In the genomic region with DNA sequence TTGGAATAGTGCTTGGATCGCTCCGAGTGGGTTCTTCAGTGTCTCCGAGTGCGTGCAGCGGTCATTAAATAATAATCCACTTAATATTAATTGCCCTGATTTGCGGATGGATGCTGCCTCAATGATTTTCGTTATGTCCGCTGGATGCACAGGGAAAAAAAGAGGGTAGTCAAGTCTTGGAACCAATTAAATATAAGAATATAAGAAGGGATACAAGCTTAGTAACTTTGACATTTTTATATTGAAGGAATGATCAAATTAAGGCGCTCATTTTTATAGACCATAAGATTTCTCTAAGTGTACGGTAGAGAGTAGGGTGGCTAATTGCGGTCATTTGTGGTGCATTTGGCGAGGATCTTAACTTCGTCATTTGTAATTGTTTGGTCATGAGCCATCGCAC, we compare ENCODE assay signal across 2 fruit fly cellular contexts.
TF ChIP-seq lines count a peak whose summit lies in the region.

No protein-coding gene starts in this region.

TF ChIP-seq in whole organism, embryonic, 481 proteins besides CTCF, POLR2A, EP300 and RAD21 (continued from another document):
- TF ChIP-seq lola (GFP tag; optimal IDR thresholded peaks at IDR 0.05; lab: Kevin White, UChicago) (peak in 1 of 3 experiments; percentile 2), CG18262 (tag; optimal IDR thresholded peaks at IDR 0.05; lab: Kevin White, UChicago) (peak; percentile 32), fd96Cb (tag; optimal IDR thresholded peaks at IDR 0.05; lab: Kevin White, UChicago) (peak; percentile 19), CG9727 (GFP tag; optimal IDR thresholded peaks at IDR 0.05; lab: Kevin White, UChicago) (peak; percentile 34), stwl (tag; optimal IDR thresholded peaks at IDR 0.05; lab: Kevin White, UChicago) (no peak), vvl (GFP tag; IDR thresholded peaks at IDR 0.05; lab: Robert Waterston, UW) (0 out of 2 replicates have a peak, but pooled peaks have one; percentile 14), zfh1 (GFP tag; IDR thresholded peaks at IDR 0.05; lab: Robert Waterston, UW) (peak; percentile 62; the same call in 2 of the 3 replicates), klu (GFP tag; IDR thresholded peaks at IDR 0.05; lab: Robert Waterston, UW) (no peak), ems (GFP tag; optimal IDR thresholded peaks at IDR 0.05; lab: Kevin White, UChicago) (no peak), Fer3 (tag; optimal IDR thresholded peaks at IDR 0.05; lab: Kevin White, UChicago) (no peak), croc (GFP tag; conservative IDR thresholded peaks at IDR 0.05; lab: Robert Waterston, UW) (no peak), CG31441 (GFP tag; IDR thresholded peaks at IDR 0.05; lab: Robert Waterston, UW) (0 out of 2 replicates have a peak, but pooled peaks have one; percentile 14), dysf (GFP tag; IDR thresholded peaks at IDR 0.05; lab: Robert Waterston, UW) (no peak), zen (tag; optimal IDR thresholded peaks at IDR 0.05; lab: Kevin White, UChicago) (peak; percentile 41), ind (GFP tag; optimal IDR thresholded peaks at IDR 0.05; lab: Kevin White, UChicago) (peak; percentile 5), CG18599 (GFP tag; optimal IDR thresholded peaks at IDR 0.05; lab: Kevin White, UChicago) (peak; percentile 6), eve (GFP tag; optimal IDR thresholded peaks at IDR 0.05; lab: Kevin White, UChicago) (peak in 1 of 2 experiments; percentile 45), row (GFP tag; IDR thresholded peaks at IDR 0.05; lab: Robert Waterston, UW) (peak; percentile 26; the same call in 1 of the 3 replicates), Aef1 (GFP tag; IDR thresholded peaks at IDR 0.05; lab: Robert Waterston, UW) (0 out of 3 replicates have a peak, but pooled peaks have one; percentile 11), Blimp-1 (GFP tag; optimal IDR thresholded peaks at IDR 0.05; lab: Kevin White, UChicago) (peak; percentile 19), Xbp1 (GFP tag; optimal IDR thresholded peaks at IDR 0.05; lab: Kevin White, UChicago) (peak; percentile 6), CG10979 (tag; optimal IDR thresholded peaks at IDR 0.05; lab: Kevin White, UChicago) (peak; percentile 38), tap (tag; optimal IDR thresholded peaks at IDR 0.05; lab: Kevin White, UChicago) (peak; percentile 6), mld (GFP tag; IDR thresholded peaks at IDR 0.05; lab: Robert Waterston, UW; ENCODE audit: partially characterized antibody) (no peak), HLH3B (GFP tag; IDR thresholded peaks at IDR 0.05; lab: Robert Waterston, UW) (no peak), Med (GFP tag; lab: Kevin White, UChicago) (peak; percentile 73), ara (GFP tag; IDR thresholded peaks at IDR 0.05; lab: Robert Waterston, UW) (peak; percentile 34; the same call in 1 of the 2 replicates), Tbp (GFP tag; optimal IDR thresholded peaks at IDR 0.05; lab: Kevin White, UChicago) (no peak), Sox102F (GFP tag; optimal IDR thresholded peaks at IDR 0.05; lab: Kevin White, UChicago) (peak; percentile 15), CG17829 (tag; optimal IDR thresholded peaks at IDR 0.05; lab: Kevin White, UChicago) (peak; percentile 32), CG7556 (GFP tag; optimal IDR thresholded peaks at IDR 0.05; lab: Kevin White, UChicago) (no peak)

TF ChIP-seq in whole organism, prepupa, 60 proteins besides CTCF, POLR2A, EP300 and RAD21 (continued from another document):
- TF ChIP-seq CG34406 (GFP tag; optimal IDR thresholded peaks at IDR 0.05; lab: Kevin White, UChicago) = peak; percentile 12
- TF ChIP-seq net (GFP tag; optimal IDR thresholded peaks at IDR 0.05; lab: Kevin White, UChicago) = no peak
- peak; percentile 32 for TF ChIP-seq CG31627 (GFP tag; optimal IDR thresholded peaks at IDR 0.05; lab: Kevin White, UChicago)
- peak; percentile 19 for TF ChIP-seq cyc (GFP tag; optimal IDR thresholded peaks at IDR 0.05; lab: Kevin White, UChicago)
- TF ChIP-seq Hr39 (GFP tag; optimal IDR thresholded peaks at IDR 0.05; lab: Kevin White, UChicago) = peak; percentile 36
- no peak for TF ChIP-seq CG6792 (GFP tag; optimal IDR thresholded peaks at IDR 0.05; lab: Kevin White, UChicago)
- TF ChIP-seq OdsH (GFP tag; optimal IDR thresholded peaks at IDR 0.05; lab: Kevin White, UChicago) = peak; percentile 6
- TF ChIP-seq Blimp-1 (GFP tag; optimal IDR thresholded peaks at IDR 0.05; lab: Kevin White, UChicago) = no peak
- peak; percentile 22 for TF ChIP-seq lz (GFP tag; optimal IDR thresholded peaks at IDR 0.05; lab: Kevin White, UChicago)
- TF ChIP-seq fd85E (GFP tag; optimal IDR thresholded peaks at IDR 0.05; lab: Kevin White, UChicago) = no peak
- TF ChIP-seq acj6 (GFP tag; optimal IDR thresholded peaks at IDR 0.05; lab: Kevin White, UChicago) = peak; percentile 19
- TF ChIP-seq Eip75B (GFP tag; optimal IDR thresholded peaks at IDR 0.05; lab: Kevin White, UChicago) = peak; percentile 2
- TF ChIP-seq achi (GFP tag; optimal IDR thresholded peaks at IDR 0.05; lab: Kevin White, UChicago) = peak; percentile 23
- TF ChIP-seq fd59A (GFP tag; optimal IDR thresholded peaks at IDR 0.05; lab: Kevin White, UChicago) = no peak
- TF ChIP-seq CG16779 (tag; optimal IDR thresholded peaks at IDR 0.05; lab: Kevin White, UChicago) = no peak
- peak; percentile 32 for TF ChIP-seq Sox102F (GFP tag; optimal IDR thresholded peaks at IDR 0.05; lab: Kevin White, UChicago)
- no peak for TF ChIP-seq vri (GFP tag; optimal IDR thresholded peaks at IDR 0.05; lab: Kevin White, UChicago)
- TF ChIP-seq CG11294 (GFP tag; IDR thresholded peaks at IDR 0.05; lab: Robert Waterston, UW) = no peak
- no peak for TF ChIP-seq CG10631 (GFP tag; optimal IDR thresholded peaks at IDR 0.05; lab: Kevin White, UChicago)
- no peak for TF ChIP-seq CG8632 (GFP tag; optimal IDR thresholded peaks at IDR 0.05; lab: Kevin White, UChicago)
- no peak for TF ChIP-seq Ets96B (tag; optimal IDR thresholded peaks at IDR 0.05; lab: Kevin White, UChicago)
- TF ChIP-seq CG6276 (GFP tag; optimal IDR thresholded peaks at IDR 0.05; lab: Kevin White, UChicago) = no peak
- TF ChIP-seq CG3919 (GFP tag; optimal IDR thresholded peaks at IDR 0.05; lab: Kevin White, UChicago) = no peak
- no peak for TF ChIP-seq CG11902 (GFP tag; optimal IDR thresholded peaks at IDR 0.05; lab: Kevin White, UChicago)
- no peak for TF ChIP-seq CG15336 (GFP tag; IDR thresholded peaks at IDR 0.05; lab: Robert Waterston, UW)
- TF ChIP-seq Hr38 (GFP tag; optimal IDR thresholded peaks at IDR 0.05; lab: Kevin White, UChicago) = no peak
- TF ChIP-seq CG32006 (GFP tag; optimal IDR thresholded peaks at IDR 0.05; lab: Kevin White, UChicago) = no peak
- TF ChIP-seq CG7368 (GFP tag; optimal IDR thresholded peaks at IDR 0.05; lab: Kevin White, UChicago) = no peak
- TF ChIP-seq Ets21C (GFP tag; optimal IDR thresholded peaks at IDR 0.05; lab: Kevin White, UChicago) = no peak
- no peak for TF ChIP-seq Gug (GFP tag; IDR thresholded peaks at IDR 0.05; lab: Robert Waterston, UW)
- peak; percentile 66 for TF ChIP-seq Eip78C (GFP tag; lab: Kevin White, UChicago)
- TF ChIP-seq salr (GFP tag; optimal IDR thresholded peaks at IDR 0.05; lab: Kevin White, UChicago) = no peak
- TF ChIP-seq CG8119 (GFP tag; IDR thresholded peaks at IDR 0.05; lab: Robert Waterston, UW) = no peak
- no peak for TF ChIP-seq CG3032 (tag; optimal IDR thresholded peaks at IDR 0.05; lab: Kevin White, UChicago)
- TF ChIP-seq CG6163 (GFP tag; IDR thresholded peaks at IDR 0.05; lab: Robert Waterston, UW) = no peak
- no peak for TF ChIP-seq Sox14 (GFP tag; optimal IDR thresholded peaks at IDR 0.05; lab: Kevin White, UChicago)
- no peak for TF ChIP-seq dac (GFP tag; optimal IDR thresholded peaks at IDR 0.05; lab: Kevin White, UChicago)
